Worm (Caenorhabditis elegans) whole organism, midembryonic: Measurements from ENCODE around the gene clec-227.
"Not testable (repeated sequence)": the region's sequence is repeated elsewhere in the genome, so short reads cannot be mapped to it uniquely, and the experiment has no call there.

ENCODE experiments used
- T22C8.4 ChIP-seq: fragments of 200-800 bp; sonication (Bioruptor generic); IDR thresholded peaks from 2 replicates; pipeline ENCODE4 v1.3.6; 2022; ENCODE audit warnings: missing genetic modification characterization, missing compliant biosample characterization
- cog-1 ChIP-seq: sonication (generic microtip); optimal IDR thresholded peaks from 2 replicates; lab custom pipeline; 2016; ENCODE audit warnings: missing genetic modification characterization, missing compliant biosample characterization
- flt-1 ChIP-seq: fragments of 200-800 bp; sonication (Bioruptor generic); IDR thresholded peaks from 2 replicates; pipeline ENCODE4 v1.3.6; 2022; ENCODE audit warnings: missing genetic modification characterization, missing compliant biosample characterization
- klf-2 ChIP-seq: fragments of 200-800 bp; sonication (Bioruptor generic); conservative IDR thresholded peaks from 2 replicates; pipeline ENCODE4 v1.3.6; 2022; ENCODE audit warnings: missing genetic modification reagents, missing genetic modification characterization, missing compliant biosample characterization
- med-1 ChIP-seq: sonication (generic microtip); optimal IDR thresholded peaks from 2 replicates; lab custom pipeline; 2017; ENCODE audit warnings: missing genetic modification characterization, mild to moderate bottlenecking, missing compliant biosample characterization, antibody characterized with exemption, missing genetic modification reagents; ENCODE audit not compliant: insufficient read depth
- ref-1 ChIP-seq: fragments of 200-800 bp; sonication (Bioruptor generic); conservative IDR thresholded peaks from 2 replicates; pipeline ENCODE4 v1.3.6; 2022; ENCODE audit warnings: missing genetic modification reagents, missing genetic modification characterization, missing compliant biosample characterization
- tab-1 ChIP-seq: fragments of 200-800 bp; sonication (Bioruptor generic); IDR thresholded peaks from 2 replicates; pipeline ENCODE4 v1.3.6; 2022; ENCODE audit warnings: missing genetic modification characterization, missing compliant biosample characterization
- ztf-23 ChIP-seq: fragments of 200-800 bp; sonication (Bioruptor generic); IDR thresholded peaks from 2 replicates; pipeline ENCODE4 v1.3.6; 2022; ENCODE audit warnings: missing genetic modification reagents, missing genetic modification characterization, missing compliant biosample characterization
- ztf-29 ChIP-seq: fragments of 200-800 bp; sonication (Bioruptor generic); IDR thresholded peaks from 2 replicates; pipeline ENCODE4 v1.3.6; 2022; ENCODE audit warnings: missing genetic modification reagents, missing genetic modification characterization, missing compliant biosample characterization

Gene clec-227

ce11 chrV:14457070-14457469, 15.3 kb upstream of the clec-227 start, which contains the start of gene coh-3:
coh-3 (plus strand) TSS chrV:14457422.
- TF ChIP-seq ztf-29 (GFP tag; lab: Robert Waterston, UW) (no peak), ref-1 (no peak), tab-1 (GFP tag; lab: Robert Waterston, UW) (no peak), klf-2 (no peak), ztf-23 (GFP tag; lab: Robert Waterston, UW) (no peak), T22C8.4 (GFP tag; lab: Robert Waterston, UW) (no peak), cog-1 (tag; lab: Kevin White, UChicago) (no peak), flt-1 (GFP tag; lab: Robert Waterston, UW) (no peak), med-1 (no peak)

- TF ChIP-seq ref-1 (no peak), med-1 (no peak)
These were observed 12.2 kb upstream of the clec-227 start for ce11 chrV:14460122-14460521.

DNA sequence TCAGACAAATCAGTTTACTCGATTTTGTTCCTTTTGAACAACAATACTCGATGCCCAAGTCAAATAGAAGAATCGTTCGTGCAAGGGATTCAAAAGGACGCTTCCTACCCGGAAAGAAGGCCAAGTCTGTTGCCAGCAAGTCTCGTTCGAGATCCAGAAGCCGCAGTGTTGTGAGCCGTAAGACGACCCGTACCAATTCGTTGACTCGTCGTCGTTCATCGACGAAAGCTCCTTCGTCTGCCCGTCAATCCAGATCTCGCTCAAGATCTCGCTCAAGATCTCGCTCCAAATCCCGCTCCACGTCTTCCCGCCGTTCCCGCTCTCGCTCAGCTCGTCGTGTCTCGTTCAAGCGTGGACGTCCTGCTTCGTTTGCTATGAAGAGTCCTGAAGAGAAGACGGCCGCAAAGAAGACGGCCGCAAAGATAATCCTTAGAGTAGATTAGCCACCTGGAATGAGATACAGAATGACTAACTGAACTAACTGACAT, 11.7 kb upstream of the clec-227 start, which contains the start of gene F08H9.2:
Gene F08H9.2 (plus strand): TSS at position 51 of the 488 bp plus-strand sequence.
- TF ChIP-seq ztf-29 (GFP tag; lab: Robert Waterston, UW) (no peak), flt-1 (GFP tag; lab: Robert Waterston, UW) (no peak), T22C8.4 (GFP tag; lab: Robert Waterston, UW) (no peak), ref-1 (no peak), med-1 (no peak), cog-1 (tag; lab: Kevin White, UChicago) (no peak), ztf-23 (GFP tag; lab: Robert Waterston, UW) (no peak), klf-2 (no peak), tab-1 (GFP tag; lab: Robert Waterston, UW) (no peak)

DNA sequence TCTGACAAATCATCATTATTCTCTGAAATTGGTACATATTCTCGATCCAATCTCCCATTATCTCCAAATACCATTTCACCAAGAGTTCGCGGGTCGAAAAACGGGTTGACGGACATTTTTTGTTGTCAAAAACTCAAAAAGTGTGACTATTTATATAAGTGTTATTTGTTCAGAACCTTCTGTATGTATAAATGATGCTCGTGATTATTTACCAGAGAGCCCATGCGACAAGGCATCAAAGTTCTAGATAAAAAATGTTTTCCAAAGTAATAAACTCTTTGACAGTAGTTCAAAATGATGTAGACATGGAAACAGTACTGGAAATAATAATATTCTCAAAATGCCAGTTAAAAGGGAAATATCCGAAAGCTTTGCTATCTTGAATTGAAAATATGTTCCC, 9.7 kb upstream of the clec-227 start:
- no peak for TF ChIP-seq ztf-23 (GFP tag; lab: Robert Waterston, UW)

DNA sequence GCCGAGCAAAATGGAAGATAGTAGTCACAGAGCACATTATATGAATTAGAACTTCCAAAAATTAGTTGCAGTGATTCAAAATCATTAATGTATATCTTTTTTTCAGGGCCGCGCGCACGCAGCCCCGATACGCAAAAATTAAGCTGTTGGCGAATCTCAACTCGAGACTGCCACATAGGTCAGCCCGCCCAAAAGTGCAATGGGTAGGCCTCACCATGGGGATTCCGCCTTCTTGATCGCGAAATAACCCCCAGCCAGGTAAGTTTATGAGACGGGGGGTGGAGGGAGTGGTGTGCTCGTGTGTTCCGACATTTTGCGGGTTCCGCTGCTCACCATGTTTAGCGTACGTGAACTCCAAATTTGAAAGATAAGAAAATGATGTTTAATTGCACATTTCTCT, 9.2 kb upstream of the clec-227 start, which contains the start of gene F08H9.3:
Gene F08H9.3 (minus strand): TSS at position 252 of the 400 bp plus-strand sequence.
- not testable (repeated sequence) for TF ChIP-seq klf-2; ztf-23 (GFP tag; lab: Robert Waterston, UW); ref-1

DNA sequence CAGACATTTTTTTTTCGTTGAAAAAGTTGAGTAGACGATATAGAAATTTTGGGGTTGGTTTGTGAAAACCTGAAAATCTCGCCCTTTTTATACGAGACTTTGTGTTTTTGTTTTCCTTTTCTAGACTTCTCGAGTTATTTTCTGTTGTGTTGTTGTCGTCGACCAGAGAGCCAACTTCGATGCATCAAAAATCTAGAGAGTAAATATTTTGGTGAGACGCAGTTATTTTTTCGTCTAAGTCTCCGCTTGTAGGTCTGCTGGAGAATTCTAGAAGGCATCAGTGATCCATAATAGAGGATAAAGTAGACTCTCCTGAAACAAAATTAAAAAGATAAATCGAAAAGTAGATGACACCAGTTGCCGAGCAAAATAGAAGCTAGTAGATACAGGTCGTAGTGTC, 8.0 kb upstream of the clec-227 start, which contains the start of gene F08H9.4:
Gene F08H9.4 (minus strand): TSS at position 61 of the 400 bp plus-strand sequence.
- TF ChIP-seq ztf-23 (GFP tag; lab: Robert Waterston, UW) (no peak), med-1 (no peak), flt-1 (GFP tag; lab: Robert Waterston, UW) (no peak), ztf-29 (GFP tag; lab: Robert Waterston, UW) (no peak), cog-1 (tag; lab: Kevin White, UChicago) (no peak), ref-1 (no peak), klf-2 (no peak), tab-1 (GFP tag; lab: Robert Waterston, UW) (no peak), T22C8.4 (GFP tag; lab: Robert Waterston, UW) (no peak)

DNA sequence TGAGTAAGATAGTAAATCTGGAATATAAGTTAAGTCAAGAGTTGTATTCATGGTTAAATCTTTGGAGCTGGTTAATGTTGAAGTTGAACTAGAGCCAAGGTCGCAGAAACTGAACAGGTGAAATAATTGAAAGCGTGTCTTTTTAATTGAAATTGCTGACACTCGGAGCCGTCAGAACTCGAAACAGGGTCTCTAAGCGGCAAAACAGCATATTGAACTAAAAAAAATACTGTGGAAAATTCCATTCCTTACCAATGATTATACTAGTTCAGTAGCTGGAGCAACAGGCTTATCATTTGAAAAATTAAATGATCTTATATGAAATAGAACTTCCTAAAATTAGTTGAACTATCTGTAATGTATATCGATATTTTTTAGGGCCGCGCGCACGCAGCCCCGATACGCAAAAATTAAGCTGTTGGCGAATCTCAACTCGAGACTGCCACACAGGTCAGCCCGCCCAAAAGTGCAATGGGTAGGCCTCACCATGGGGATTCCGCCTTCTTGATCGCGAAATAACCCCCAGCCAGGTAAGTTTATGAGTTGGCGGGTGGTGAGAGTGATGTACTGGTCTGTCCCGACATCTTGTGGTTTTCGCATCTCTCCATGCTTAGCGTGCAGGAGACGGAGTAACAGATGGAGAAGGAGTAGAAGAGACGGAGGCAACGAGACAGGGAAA, 4.0 kb upstream of the clec-227 start, which contains the start of gene srz-97:
Gene srz-97 (minus strand): TSS at position 51 of the 679 bp plus-strand sequence.
- TF ChIP-seq cog-1 (tag; lab: Kevin White, UChicago) (no peak), T22C8.4 (GFP tag; lab: Robert Waterston, UW) (no peak), klf-2 (no peak), ref-1 (0 out of 2 replicates have a peak, but pooled peaks have one; percentile 41), tab-1 (GFP tag; lab: Robert Waterston, UW) (no peak), med-1 (no peak), ztf-23 (GFP tag; lab: Robert Waterston, UW) (no peak), ztf-29 (GFP tag; lab: Robert Waterston, UW) (no peak), flt-1 (GFP tag; lab: Robert Waterston, UW) (0 out of 2 replicates have a peak, but pooled peaks have one; percentile 11)

DNA sequence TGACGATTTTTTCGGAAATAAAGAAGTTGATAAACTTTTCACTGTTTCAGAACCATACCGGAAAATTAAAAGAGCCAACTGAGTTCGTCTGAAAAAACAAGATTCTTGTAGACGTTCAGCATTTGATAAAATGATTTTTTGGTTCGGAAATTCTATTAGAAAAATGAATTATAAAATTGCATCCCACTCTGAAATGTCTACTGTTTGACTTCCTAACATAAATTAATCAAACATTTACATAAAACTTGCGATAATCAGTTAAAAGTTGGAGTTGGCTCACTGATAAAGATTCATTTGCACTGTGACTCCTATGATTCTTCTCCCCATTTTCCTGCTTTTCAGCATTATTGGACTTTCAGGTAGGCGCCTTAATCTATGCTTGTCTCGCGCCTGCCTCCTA, 3.4 kb upstream of the clec-227 start, which contains the start of gene clec-57:
Gene clec-57 (plus strand): TSS at position 301 of the 400 bp plus-strand sequence.
- no peak for TF ChIP-seq T22C8.4 (GFP tag; lab: Robert Waterston, UW)
- TF ChIP-seq ref-1, result no peak
- no peak for TF ChIP-seq med-1
- TF ChIP-seq flt-1 (GFP tag; lab: Robert Waterston, UW), result no peak
- no peak for TF ChIP-seq cog-1 (tag; lab: Kevin White, UChicago)
- no peak for TF ChIP-seq tab-1 (GFP tag; lab: Robert Waterston, UW)
- TF ChIP-seq ztf-29 (GFP tag; lab: Robert Waterston, UW), result no peak
- TF ChIP-seq ztf-23 (GFP tag; lab: Robert Waterston, UW), result no peak

DNA sequence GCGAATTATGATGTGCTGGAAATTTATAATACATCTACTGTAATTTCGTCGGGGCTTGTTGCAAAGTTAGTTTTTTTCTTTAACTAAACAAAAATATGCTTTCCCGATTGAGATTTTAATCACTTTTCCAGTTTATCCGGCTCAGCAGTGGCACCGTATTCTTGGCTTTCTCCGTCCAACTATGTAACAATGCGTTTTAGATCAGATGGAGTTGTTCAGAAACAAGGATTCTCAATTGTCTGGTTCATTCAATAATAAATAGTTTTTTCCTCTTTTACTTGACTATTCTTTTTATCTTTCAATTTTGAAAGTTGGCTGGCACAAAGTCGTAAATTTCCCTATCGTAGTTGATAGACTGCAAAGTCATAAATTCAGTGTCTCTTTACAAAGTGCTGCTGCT, 1.8 kb downstream of the clec-227 start, which contains the start of gene clec-56:
Gene clec-56 (plus strand): TSS at position 301 of the 400 bp plus-strand sequence.
- TF ChIP-seq ztf-23 (GFP tag; lab: Robert Waterston, UW) (no peak), cog-1 (tag; lab: Kevin White, UChicago) (no peak), klf-2 (no peak), ztf-29 (GFP tag; lab: Robert Waterston, UW) (no peak), T22C8.4 (GFP tag; lab: Robert Waterston, UW) (no peak), flt-1 (GFP tag; lab: Robert Waterston, UW) (no peak), ref-1 (no peak), med-1 (no peak), tab-1 (GFP tag; lab: Robert Waterston, UW) (no peak)

DNA sequence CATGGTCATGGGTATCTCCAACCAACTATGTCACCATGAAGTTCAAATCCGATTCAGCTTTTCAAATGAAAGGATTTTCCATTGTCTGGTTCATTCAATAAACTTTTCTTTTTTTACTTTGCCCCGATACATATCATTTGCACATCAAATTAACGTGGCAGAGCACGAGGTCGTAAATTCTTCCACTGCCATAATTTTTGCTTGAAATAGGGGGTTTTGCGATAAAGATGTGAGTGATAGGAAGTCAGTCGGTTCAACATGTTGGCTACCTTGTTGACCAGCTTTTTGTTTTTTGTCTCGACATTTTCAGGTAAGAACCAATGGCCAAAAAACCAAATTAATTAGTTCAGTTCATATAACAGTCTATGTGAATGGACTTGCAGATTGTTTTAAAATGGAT, 4.4 kb downstream of the clec-227 start, which contains the start of gene clec-54:
Gene clec-54 (plus strand): TSS at position 224 of the 400 bp plus-strand sequence.
- TF ChIP-seq tab-1 (GFP tag; lab: Robert Waterston, UW) (no peak), ref-1 (no peak)
